Worm (Caenorhabditis elegans) whole organism, late embryonic: ENCODE measurements around the gene F41G4.8.

ENCODE experiments used
- ama-1 ChIP-seq: fragments of 150-350 bp; optimal IDR thresholded peaks from 2 replicates; lab custom pipeline; 2014
- ceh-2 ChIP-seq: sonication (generic microtip); optimal IDR thresholded peaks from 2 replicates; lab custom pipeline; 2016; ENCODE audit warnings: missing genotype, missing genetic modification characterization, missing compliant biosample characterization
- ceh-45 ChIP-seq: fragments of 200-800 bp; sonication (Bioruptor generic); IDR thresholded peaks from 2 replicates; pipeline ENCODE4 v1.3.6; 2022; ENCODE audit warnings: missing genetic modification reagents, missing genetic modification characterization, missing compliant biosample characterization
- fkh-10 ChIP-seq: fragments of 150-350 bp; optimal IDR thresholded peaks from 2 replicates; lab custom pipeline; 2014; ENCODE audit warnings: missing biosample characterization, missing genetic modification reagents, missing genetic modification characterization
- hlh-13 ChIP-seq: fragments of 200-800 bp; sonication (Bioruptor generic); optimal IDR thresholded peaks from 2 replicates; lab custom pipeline; 2018; ENCODE audit warnings: mild to moderate bottlenecking, missing genetic modification characterization, missing compliant biosample characterization
- madf-2 ChIP-seq: sonication (generic microtip); optimal IDR thresholded peaks from 2 replicates; lab custom pipeline; 2017; ENCODE audit warnings: missing genetic modification characterization, missing compliant biosample characterization
- pha-4 ChIP-seq: fragments of 150-350 bp; optimal IDR thresholded peaks from 2 replicates; lab custom pipeline; 2018; ENCODE audit warnings: missing biosample characterization, missing genetic modification reagents, missing genetic modification characterization

DNA sequence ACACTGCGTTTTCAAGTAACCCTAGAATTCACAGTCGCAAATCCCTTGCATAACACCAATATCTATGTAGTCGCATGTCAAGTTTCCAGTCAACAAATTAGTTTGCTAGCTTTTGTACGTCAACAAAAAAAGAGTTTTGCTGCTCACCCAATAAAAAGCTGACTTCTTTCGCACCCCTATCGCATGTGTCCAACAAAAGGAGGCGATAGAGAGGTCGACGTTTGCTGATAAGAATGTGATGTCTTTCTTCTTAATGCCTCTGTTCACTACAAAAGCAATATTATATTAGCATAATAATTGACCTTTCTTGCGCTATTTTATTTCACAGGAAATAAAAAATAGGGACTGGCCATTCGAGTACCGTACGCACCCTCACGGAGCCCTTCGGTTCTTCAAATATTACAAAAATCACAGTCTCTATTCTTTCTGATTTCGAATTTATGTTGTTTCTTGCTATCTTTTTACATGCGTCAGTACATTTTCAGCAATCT lies 15.2 kb upstream of the F41G4.8 start, which contains the start of gene T20F7.3:
- TF ChIP-seq hlh-13, result no peak
- TF ChIP-seq ama-1 (lab: Kevin White, UChicago), result no peak
- no peak for TF ChIP-seq pha-4 (tag; lab: Kevin White, UChicago)
- TF ChIP-seq ceh-45, result no peak
- TF ChIP-seq ceh-2, result no peak
- no peak for TF ChIP-seq madf-2 (tag; lab: Kevin White, UChicago)
- no peak for TF ChIP-seq fkh-10 (GFP tag; lab: Kevin White, UChicago)
